Fruit fly (Drosophila melanogaster) whole organism, embryonic: ENCODE measurements around the gene CG34342.

Experiments used
- Adf1 ChIP-seq: fragments of 200-800 bp; sonication (Bioruptor generic); IDR thresholded peaks from 2 replicates; pipeline ENCODE4 v1.3.6; 2022; ENCODE audit warnings: missing biosample characterization, missing genetic modification characterization
- B-H1 ChIP-seq: fragments of 200-800 bp; sonication (Bioruptor generic); IDR thresholded peaks from 3 replicates; pipeline ENCODE4 v1.3.6; 2022; ENCODE audit warnings: missing biosample characterization, missing genetic modification characterization
- BEAF-32 ChIP-seq: fragments of 200-800 bp; sonication (Bioruptor generic); optimal IDR thresholded peaks from 3 replicates; lab custom pipeline; 2017; ENCODE audit warnings: missing biosample characterization, missing genetic modification characterization, mild to moderate bottlenecking, moderate library complexity, missing genetic modification reagents
- Bgb ChIP-seq: fragments of 200-800 bp; sonication (Bioruptor generic); IDR thresholded peaks from 2 replicates; pipeline ENCODE4 v1.3.6; 2022; ENCODE audit warnings: missing biosample characterization, missing genetic modification characterization; ENCODE audit not compliant: partially characterized antibody
- Blimp-1 ChIP-seq: fragments of 200-800 bp; sonication (Bioruptor generic); optimal IDR thresholded peaks from 3 replicates; lab custom pipeline; 2018; ENCODE audit warnings: missing biosample characterization, missing genetic modification characterization, mild to moderate bottlenecking, moderate library complexity, missing genetic modification reagents
- CG10366 ChIP-seq: fragments of 200-800 bp; sonication (Bioruptor generic); IDR thresholded peaks from 2 replicates; pipeline ENCODE4 v1.3.6; 2022; ENCODE audit warnings: missing biosample characterization, missing genetic modification characterization
- CG11456 ChIP-seq: fragments of 200-800 bp; sonication (Bioruptor generic); IDR thresholded peaks from 3 replicates; pipeline ENCODE4 v1.3.6; 2022; ENCODE audit warnings: missing biosample characterization, missing genetic modification characterization
- CG14050 ChIP-seq: fragments of 200-800 bp; sonication (Bioruptor generic); IDR thresholded peaks from 3 replicates; pipeline ENCODE4 v1.3.6; 2022; ENCODE audit warnings: missing biosample characterization, missing genetic modification characterization
- CG15479 ChIP-seq: fragments of 200-800 bp; sonication (Bioruptor generic); optimal IDR thresholded peaks from 3 replicates; lab custom pipeline; 2019; ENCODE audit warnings: missing biosample characterization, mild to moderate bottlenecking, missing genetic modification characterization, moderate library complexity
- CG15696 ChIP-seq: fragments of 200-800 bp; sonication (Bioruptor generic); optimal IDR thresholded peaks from 2 replicates; lab custom pipeline; 2019; ENCODE audit warnings: missing biosample characterization, mild to moderate bottlenecking, missing genetic modification characterization, moderate library complexity
- CG17568 ChIP-seq: fragments of 200-800 bp; sonication (Bioruptor generic); optimal IDR thresholded peaks from 2 replicates; lab custom pipeline; 2018; ENCODE audit warnings: missing biosample characterization, mild to moderate bottlenecking, missing genetic modification characterization, moderate library complexity
- CG1792 ChIP-seq: fragments of 200-800 bp; sonication (Bioruptor generic); optimal IDR thresholded peaks from 2 replicates; lab custom pipeline; 2016; ENCODE audit warnings: missing biosample characterization, missing genetic modification characterization
- CG1832 ChIP-seq: fragments of 200-800 bp; sonication (Bioruptor generic); optimal IDR thresholded peaks from 2 replicates; lab custom pipeline; 2017; ENCODE audit warnings: missing biosample characterization, mild to moderate bottlenecking, missing genetic modification characterization, inconsistent platforms
- CG3065 ChIP-seq: fragments of 200-800 bp; sonication (Bioruptor generic); optimal IDR thresholded peaks from 2 replicates; lab custom pipeline; 2016; ENCODE audit warnings: missing biosample characterization, missing genetic modification characterization
- CG34422 ChIP-seq: fragments of 200-800 bp; sonication (Bioruptor generic); IDR thresholded peaks from 3 replicates; pipeline ENCODE4 v1.3.6; 2022; ENCODE audit warnings: missing biosample characterization, missing genetic modification characterization
- CG42726 ChIP-seq: fragments of 200-800 bp; sonication (Bioruptor generic); IDR thresholded peaks from 2 replicates; pipeline ENCODE4 v1.3.6; 2022; ENCODE audit warnings: missing biosample characterization, missing genetic modification characterization; ENCODE audit not compliant: partially characterized antibody
- CG4404 ChIP-seq: fragments of 200-800 bp; sonication (Bioruptor generic); IDR thresholded peaks from 2 replicates; pipeline ENCODE4 v1.3.6; 2022; ENCODE audit warnings: missing biosample characterization, missing genetic modification characterization
- CG4617 ChIP-seq: fragments of 200-800 bp; sonication (Bioruptor generic); optimal IDR thresholded peaks from 3 replicates; lab custom pipeline; 2016; ENCODE audit warnings: missing biosample characterization, missing genetic modification characterization, borderline replicate concordance
- CG4854 ChIP-seq: fragments of 200-800 bp; sonication (Bioruptor generic); optimal IDR thresholded peaks from 2 replicates; lab custom pipeline; 2016; ENCODE audit warnings: missing biosample characterization, missing genetic modification characterization, inconsistent platforms
- CG6683 ChIP-seq: fragments of 200-800 bp; sonication (Bioruptor generic); optimal IDR thresholded peaks from 2 replicates; lab custom pipeline; 2017; ENCODE audit warnings: missing biosample characterization, mild to moderate bottlenecking, missing genetic modification characterization, missing genetic modification reagents
- CG6765 ChIP-seq: fragments of 200-800 bp; sonication (Bioruptor generic); optimal IDR thresholded peaks from 3 replicates; lab custom pipeline; 2017; ENCODE audit warnings: missing biosample characterization, mild to moderate bottlenecking, missing genetic modification characterization
- CG6791 ChIP-seq: fragments of 200-800 bp; sonication (Bioruptor generic); IDR thresholded peaks from 3 replicates; pipeline ENCODE4 v1.3.6; 2022; ENCODE audit warnings: missing biosample characterization, missing genetic modification characterization; ENCODE audit not compliant: partially characterized antibody
- CG8359 ChIP-seq: fragments of 200-800 bp; sonication (Bioruptor generic); optimal IDR thresholded peaks from 2 replicates; lab custom pipeline; 2017; ENCODE audit warnings: missing biosample characterization, mild to moderate bottlenecking, missing genetic modification characterization, borderline replicate concordance
- CG9215 ChIP-seq: fragments of 200-800 bp; sonication (Bioruptor generic); IDR thresholded peaks from 2 replicates; pipeline ENCODE4 v1.3.6; 2022; ENCODE audit warnings: missing biosample characterization, missing genetic modification characterization
- CoRest ChIP-seq: fragments of 200-800 bp; sonication (Bioruptor generic); optimal IDR thresholded peaks from 3 replicates; lab custom pipeline; 2018; ENCODE audit warnings: missing biosample characterization, mild to moderate bottlenecking, missing genetic modification characterization, moderate library complexity
- Jarid2 ChIP-seq: fragments of 200-800 bp; sonication (Bioruptor generic); optimal IDR thresholded peaks from 3 replicates; lab custom pipeline; 2017; ENCODE audit warnings: mild to moderate bottlenecking, missing biosample characterization, missing genetic modification reagents, missing genetic modification characterization
- Kr ChIP-seq: fragments of 200-800 bp; sonication (Bioruptor generic); optimal IDR thresholded peaks from 2 replicates; lab custom pipeline; 2017; ENCODE audit warnings: missing biosample characterization, mild to moderate bottlenecking, missing genetic modification characterization
- Lpt ChIP-seq: fragments of >200 bp; optimal IDR thresholded peaks from 2 replicates; lab custom pipeline; 2018; ENCODE audit warnings: missing biosample characterization, missing genetic modification characterization
- Nf-YC ChIP-seq: fragments of 200-800 bp; optimal IDR thresholded peaks from 3 replicates; lab custom pipeline; 2019; ENCODE audit warnings: missing biosample characterization, mild to moderate bottlenecking, missing genetic modification characterization, moderate library complexity
- Oli ChIP-seq: fragments of 200-800 bp; sonication (Bioruptor generic); optimal IDR thresholded peaks from 2 replicates; lab custom pipeline; 2018; ENCODE audit warnings: missing biosample characterization, mild to moderate bottlenecking, missing genetic modification characterization, moderate library complexity
- Sry-β ChIP-seq: fragments of 200-800 bp; sonication (Bioruptor generic); optimal IDR thresholded peaks from 2 replicates; lab custom pipeline; 2018; ENCODE audit warnings: missing biosample characterization, mild to moderate bottlenecking, missing genetic modification characterization, moderate library complexity
- Taf1 ChIP-seq: fragments of 200-800 bp; sonication (Bioruptor generic); IDR thresholded peaks from 2 replicates; pipeline ENCODE4 v1.3.6; 2022; ENCODE audit warnings: missing biosample characterization, missing genetic modification characterization
- ac ChIP-seq: fragments of 200-800 bp; sonication (Bioruptor generic); optimal IDR thresholded peaks from 3 replicates; lab custom pipeline; 2017; ENCODE audit warnings: missing biosample characterization, mild to moderate bottlenecking, missing genetic modification characterization
- aop ChIP-seq: fragments of 200-800 bp; sonication (Bioruptor generic); IDR thresholded peaks from 2 replicates; pipeline ENCODE4 v1.3.6; 2022; ENCODE audit warnings: missing biosample characterization, missing genetic modification characterization
- bcd ChIP-seq: fragments of 200-800 bp; sonication (Bioruptor generic); optimal IDR thresholded peaks from 2 replicates; lab custom pipeline; 2017; ENCODE audit warnings: missing biosample characterization, mild to moderate bottlenecking, missing genetic modification characterization
- btn ChIP-seq: fragments of 200-800 bp; sonication (Bioruptor generic); optimal IDR thresholded peaks from 2 replicates; lab custom pipeline; 2016; ENCODE audit warnings: missing biosample characterization, missing genetic modification characterization
- dati ChIP-seq: fragments of 200-800 bp; sonication (Bioruptor generic); IDR thresholded peaks from 2 replicates; pipeline ENCODE4 v1.3.6; 2022; ENCODE audit warnings: missing biosample characterization, missing genetic modification characterization
- ewg ChIP-seq: fragments of 200-800 bp; sonication (Bioruptor generic); optimal IDR thresholded peaks from 3 replicates; lab custom pipeline; 2017; ENCODE audit warnings: mild to moderate bottlenecking, missing biosample characterization, missing genetic modification reagents, missing genetic modification characterization
- gcm2 ChIP-seq: fragments of 200-800 bp; sonication (Bioruptor generic); optimal IDR thresholded peaks from 2 replicates; lab custom pipeline; 2016; ENCODE audit warnings: missing biosample characterization, missing genetic modification characterization
- hbn ChIP-seq: fragments of 200-800 bp; sonication (Bioruptor generic); IDR thresholded peaks from 2 replicates; pipeline ENCODE4 v1.3.6; 2022; ENCODE audit warnings: missing biosample characterization, missing genetic modification characterization; ENCODE audit not compliant: partially characterized antibody
- inv ChIP-seq: fragments of 200-800 bp; sonication (Bioruptor generic); IDR thresholded peaks from 2 replicates; pipeline ENCODE4 v1.3.6; 2022; ENCODE audit warnings: missing biosample characterization, missing genetic modification characterization; ENCODE audit not compliant: partially characterized antibody
- klu ChIP-seq: fragments of 200-800 bp; sonication (Bioruptor generic); IDR thresholded peaks from 2 replicates; pipeline ENCODE4 v1.3.6; 2022; ENCODE audit warnings: missing biosample characterization, missing genetic modification characterization
- otp ChIP-seq: fragments of 200-800 bp; sonication (Bioruptor generic); IDR thresholded peaks from 3 replicates; pipeline ENCODE4, ENCODE4 v1.3.6; 2022; ENCODE audit warnings: missing biosample characterization, missing genetic modification characterization
- sens-2 ChIP-seq: fragments of 200-800 bp; sonication (Bioruptor generic); IDR thresholded peaks from 2 replicates; pipeline ENCODE4 v1.3.6; 2022; ENCODE audit warnings: missing biosample characterization, missing genetic modification characterization
- toy ChIP-seq: fragments of 200-800 bp; sonication (Bioruptor generic); IDR thresholded peaks from 2 replicates; pipeline ENCODE4 v1.3.6; 2022; ENCODE audit warnings: missing biosample characterization, missing genetic modification characterization
- trh ChIP-seq: fragments of 200-800 bp; sonication (Bioruptor generic); optimal IDR thresholded peaks from 2 replicates; lab custom pipeline; 2016; ENCODE audit warnings: missing biosample characterization, missing genetic modification characterization
- ttk ChIP-seq: fragments of 200-800 bp; sonication (Bioruptor generic); IDR thresholded peaks from 2 replicates; pipeline ENCODE4 v2.1.2; 2022; ENCODE audit warnings: missing biosample characterization, missing genetic modification characterization
- tx ChIP-seq: fragments of 200-800 bp; sonication (Bioruptor generic); optimal IDR thresholded peaks from 2 replicates; lab custom pipeline; 2016; ENCODE audit warnings: missing biosample characterization, missing genetic modification characterization
- zfh1 ChIP-seq: fragments of 200-800 bp; sonication (Bioruptor generic); IDR thresholded peaks from 3 replicates; pipeline ENCODE4 v1.3.6; 2022; ENCODE audit warnings: missing biosample characterization, missing genetic modification characterization
- zfh2 ChIP-seq: fragments of 200-800 bp; sonication (Bioruptor generic); optimal IDR thresholded peaks from 2 replicates; lab custom pipeline; 2016; ENCODE audit warnings: missing biosample characterization, missing genetic modification characterization

Gene CG34342

DNA sequence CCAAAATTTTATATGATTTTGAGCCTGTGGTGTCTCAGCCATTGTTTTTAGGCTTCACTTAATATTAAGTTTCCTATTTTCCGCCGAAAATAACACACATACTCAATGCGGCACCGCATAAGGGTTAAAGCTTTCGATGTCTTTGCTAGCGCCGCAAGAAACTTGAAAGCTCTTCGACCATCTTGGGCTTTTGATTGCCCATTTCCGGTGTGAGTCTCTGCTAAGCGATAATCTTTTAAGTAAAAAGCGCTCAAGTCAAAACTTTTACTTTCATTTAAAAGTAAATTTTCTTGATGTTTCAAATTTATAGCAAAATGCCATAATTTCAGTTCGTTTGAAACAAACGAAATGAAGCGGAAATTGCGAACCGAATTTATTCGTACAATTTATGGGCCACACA is 1.3 kb upstream of the CG34342 start (continued):
- TF ChIP-seq CG9215 (GFP tag; lab: Robert Waterston, UW) (peak; percentile 54), hbn (GFP tag; lab: Robert Waterston, UW) (no peak; the same call in 1 of the 2 replicates), CG1792 (GFP tag; lab: Kevin White, UChicago) (peak; percentile 79), zfh2 (GFP tag; lab: Kevin White, UChicago) (peak; percentile 76), BEAF-32 (peak; percentile 8), CG14050 (GFP tag; lab: Robert Waterston, UW) (peak; percentile 75; the same call in 2 of the 3 replicates), CG34422 (GFP tag; lab: Robert Waterston, UW) (peak; percentile 75; the same call in 1 of the 3 replicates), CG10366 (GFP tag; lab: Robert Waterston, UW) (peak; percentile 81), btn (GFP tag; lab: Kevin White, UChicago) (peak; percentile 46), CG15696 (tag; lab: Kevin White, UChicago) (no peak), CG4617 (GFP tag; lab: Kevin White, UChicago) (peak; percentile 49), Taf1 (GFP tag; lab: Robert Waterston, UW) (peak; percentile 37; the same call in 1 of the 2 replicates), klu (GFP tag; lab: Robert Waterston, UW) (peak; percentile 16; the same call in 1 of the 2 replicates), inv (GFP tag; lab: Robert Waterston, UW) (no peak), Nf-YC (tag; lab: Kevin White, UChicago) (no peak), CG3065 (GFP tag; lab: Kevin White, UChicago) (peak; percentile 89), trh (GFP tag; lab: Kevin White, UChicago) (peak; percentile 81), Lpt (GFP tag; lab: Kevin White, UChicago) (no peak), toy (GFP tag; lab: Robert Waterston, UW) (peak; percentile 65; the same call in 1 of the 2 replicates), CG6683 (peak; percentile 90), dati (GFP tag; lab: Robert Waterston, UW) (peak; percentile 54; the same call in 1 of the 2 replicates), otp (GFP tag; lab: Robert Waterston, UW) (peak; percentile 93), tx (GFP tag; lab: Kevin White, UChicago) (peak; percentile 76), CG17568 (peak; percentile 89), Kr (no peak), CG4404 (peak; percentile 27; the same call in 1 of the 2 replicates), CG6765 (GFP tag; lab: Kevin White, UChicago) (peak; percentile 96), CG4854 (peak; percentile 91), bcd (peak; percentile 95), aop (GFP tag; lab: Robert Waterston, UW) (peak; percentile 60), Oli (tag; lab: Kevin White, UChicago) (peak; percentile 79), CG1832 (GFP tag; lab: Kevin White, UChicago) (no peak), Sry-β (GFP tag; lab: Kevin White, UChicago) (peak; percentile 47), ac (GFP tag; lab: Kevin White, UChicago) (no peak), Adf1 (GFP tag; lab: Robert Waterston, UW) (peak; percentile 53), CoRest (tag; lab: Kevin White, UChicago) (peak; percentile 79), Bgb (GFP tag; lab: Robert Waterston, UW) (peak; percentile 64), CG6791 (GFP tag; lab: Robert Waterston, UW) (no peak), CG11456 (GFP tag; lab: Robert Waterston, UW) (peak; percentile 91), Jarid2 (GFP tag; lab: Kevin White, UChicago) (peak; percentile 75), ttk (peak; percentile 84), Blimp-1 (GFP tag; lab: Kevin White, UChicago) (peak; percentile 100), B-H1 (peak; percentile 63; the same call in 2 of the 3 replicates), zfh1 (GFP tag; lab: Robert Waterston, UW) (peak; percentile 83), ewg (GFP tag; lab: Kevin White, UChicago) (peak; percentile 75), CG15479 (GFP tag; lab: Kevin White, UChicago) (no peak), sens-2 (GFP tag; lab: Robert Waterston, UW) (peak; percentile 86), CG42726 (GFP tag; lab: Robert Waterston, UW) (peak; percentile 42; the same call in 1 of the 2 replicates), gcm2 (GFP tag; lab: Kevin White, UChicago) (peak; percentile 83), CG8359 (GFP tag; lab: Kevin White, UChicago) (peak; percentile 39)
